Fruit fly (Drosophila melanogaster) whole organism, embryonic: ENCODE data around the gene phr6-4.

ENCODE experiments used
- CG11696 ChIP-seq: fragments of 200-800 bp; sonication (Bioruptor generic); IDR thresholded peaks from 2 replicates; pipeline ENCODE4 v1.3.6; 2022; ENCODE audit warnings: missing biosample characterization, missing genetic modification characterization
- CG7786 ChIP-seq: fragments of 200-800 bp; sonication (Bioruptor generic); optimal IDR thresholded peaks from 2 replicates; lab custom pipeline; 2016; ENCODE audit warnings: missing biosample characterization, missing genetic modification characterization
- CG8281 ChIP-seq: fragments of 200-800 bp; sonication (Bioruptor generic); optimal IDR thresholded peaks from 2 replicates; lab custom pipeline; 2018; ENCODE audit warnings: missing biosample characterization, mild to moderate bottlenecking, missing genetic modification characterization, moderate library complexity
- Pdp1 ChIP-seq, 2 experiments: fragments of 200-800 bp; sonication (Bioruptor generic); optimal IDR thresholded peaks; 3 replicates each; lab custom pipeline; 2016; ENCODE audit warnings: missing biosample characterization in 2 of 2, missing genetic modification characterization in 2 of 2, mild to moderate bottlenecking in 1 of 2, moderate library complexity in 1 of 2
- crp ChIP-seq, 2 experiments: fragments of 200-800 bp; sonication (Bioruptor generic); optimal IDR thresholded peaks; 2 replicates in 1 of 2; 3 replicates in 1 of 2; lab custom pipeline; 2017; ENCODE audit warnings: missing biosample characterization in 2 of 2, missing genetic modification characterization in 2 of 2, mild to moderate bottlenecking in 1 of 2, moderate library complexity in 1 of 2

dm6 chr2L:20682136-20682733 is 36.6 kb upstream of the phr6-4 start, which contains the start of gene CG2617:
- no peak for TF ChIP-seq CG8281 (tag; lab: Kevin White, UChicago)
- no peak for TF ChIP-seq crp (GFP tag; optimal IDR thresholded peaks at IDR 0.05; lab: Kevin White, UChicago)
- TF ChIP-seq CG11696 (GFP tag; lab: Robert Waterston, UW), result no peak
- TF ChIP-seq CG7786 (GFP tag; lab: Kevin White, UChicago), result no peak
- no peak for TF ChIP-seq Pdp1 (GFP tag; optimal IDR thresholded peaks at IDR 0.05; lab: Kevin White, UChicago)
